Comparison of ENCODE assay signal across 5 fruit fly cellular contexts in genomic region chr2L:9918020-9918959, dm6.
TF ChIP-seq lines count a peak whose summit lies in the region.

Gene CG5885 (minus strand): TSS chr2L:9918330.
Gene CG4598 (plus strand): TSS chr2L:9918618.

- TF ChIP-seq CTCF in whole organism, embryonic (GFP tag; optimal IDR thresholded peaks at IDR 0.05; lab: Kevin White, UChicago), result no peak

TF ChIP-seq in whole organism, adult, 20 proteins besides CTCF, POLR2A, EP300 and RAD21 (continues in another document):
- TF ChIP-seq tj (GFP tag; optimal IDR thresholded peaks at IDR 0.05; lab: Kevin White, UChicago) (peak; percentile 46), CG11617 (GFP tag; optimal IDR thresholded peaks at IDR 0.05; lab: Kevin White, UChicago) (peak; percentile 79), CG33017 (tag; optimal IDR thresholded peaks at IDR 0.05; lab: Kevin White, UChicago) (peak; percentile 77), CG12768 (GFP tag; optimal IDR thresholded peaks at IDR 0.05; lab: Kevin White, UChicago) (peak; percentile 77), cnc (optimal IDR thresholded peaks at IDR 0.05; lab: Kevin White, UChicago) (no peak), pad (GFP tag; optimal IDR thresholded peaks at IDR 0.05; lab: Kevin White, UChicago) (peak; percentile 23), CG5204 (GFP tag; optimal IDR thresholded peaks at IDR 0.05; lab: Kevin White, UChicago) (peak; percentile 63), CG14711 (tag; optimal IDR thresholded peaks at IDR 0.05; lab: Kevin White, UChicago) (peak; percentile 42), bab1 (GFP tag; optimal IDR thresholded peaks at IDR 0.05; lab: Kevin White, UChicago) (peak; percentile 45), Hr96 (GFP tag; optimal IDR thresholded peaks at IDR 0.05; lab: Kevin White, UChicago) (peak; percentile 62), kay (GFP tag; lab: Kevin White, UChicago; ENCODE audit: borderline replicate concordance) (no peak), cic (GFP tag; optimal IDR thresholded peaks at IDR 0.05; lab: Kevin White, UChicago) (peak; percentile 33), CG7045 (GFP tag; optimal IDR thresholded peaks at IDR 0.05; lab: Kevin White, UChicago) (peak; percentile 68), Clk (GFP tag; optimal IDR thresholded peaks at IDR 0.05; lab: Kevin White, UChicago) (peak; percentile 23), toe (GFP tag; optimal IDR thresholded peaks at IDR 0.05; lab: Kevin White, UChicago) (peak; percentile 76), CG1620 (GFP tag; optimal IDR thresholded peaks at IDR 0.05; lab: Kevin White, UChicago) (peak; percentile 60), Mnt (GFP tag; optimal IDR thresholded peaks at IDR 0.05; lab: Kevin White, UChicago) (peak; percentile 18), CG7101 (tag; optimal IDR thresholded peaks at IDR 0.05; lab: Kevin White, UChicago) (peak; percentile 70)

TF ChIP-seq in whole organism, embryonic, 481 proteins besides CTCF, POLR2A, EP300 and RAD21 (continues in another document):
- TF ChIP-seq rib (GFP tag; IDR thresholded peaks at IDR 0.05; lab: Robert Waterston, UW) (0 out of 2 replicates have a peak, but pooled peaks have one; percentile 34), Doc3 (GFP tag; IDR thresholded peaks at IDR 0.05; lab: Robert Waterston, UW; ENCODE audit: partially characterized antibody) (peak; percentile 59; the same call in 2 of the 3 replicates), Optix (GFP tag; IDR thresholded peaks at IDR 0.05; lab: Robert Waterston, UW) (peak; percentile 19; the same call in 1 of the 3 replicates), CG11456 (GFP tag; IDR thresholded peaks at IDR 0.05; lab: Robert Waterston, UW) (peak; percentile 63), slp2 (GFP tag; optimal IDR thresholded peaks at IDR 0.05; lab: Kevin White, UChicago) (no peak), Usf (GFP tag; optimal IDR thresholded peaks at IDR 0.05; lab: Kevin White, UChicago) (no peak), Mrtf (GFP tag; IDR thresholded peaks at IDR 0.05; lab: Robert Waterston, UW) (peak; percentile 65; the same call in 2 of the 3 replicates), Opbp (GFP tag; IDR thresholded peaks at IDR 0.05; lab: Robert Waterston, UW; ENCODE audit: partially characterized antibody) (peak; percentile 89), CG3847 (GFP tag; IDR thresholded peaks at IDR 0.05; lab: Robert Waterston, UW) (peak; percentile 59), dpn (GFP tag; optimal IDR thresholded peaks at IDR 0.05; lab: Kevin White, UChicago) (peak; percentile 38 to 74), maf-S (GFP tag; optimal IDR thresholded peaks at IDR 0.05; lab: Kevin White, UChicago) (peak; percentile 40), CG17385 (GFP tag; optimal IDR thresholded peaks at IDR 0.05; lab: Kevin White, UChicago) (peak; percentile 64), dysf (GFP tag; IDR thresholded peaks at IDR 0.05; lab: Robert Waterston, UW) (peak; percentile 72; the same call in 2 of the 3 replicates), gcm (GFP tag; optimal IDR thresholded peaks at IDR 0.05; lab: Kevin White, UChicago) (peak; percentile 38), lbe (GFP tag; optimal IDR thresholded peaks at IDR 0.05; lab: Kevin White, UChicago) (peak; percentile 53), dan (GFP tag; IDR thresholded peaks at IDR 0.05; lab: Robert Waterston, UW) (no peak), CG11695 (GFP tag; IDR thresholded peaks at IDR 0.05; lab: Robert Waterston, UW) (peak; percentile 66; the same call in 2 of the 3 replicates)

TF ChIP-seq in whole organism, prepupa, 60 proteins besides CTCF, POLR2A, EP300 and RAD21 (continues in another document):
- TF ChIP-seq CG16779 (tag; optimal IDR thresholded peaks at IDR 0.05; lab: Kevin White, UChicago), result peak; percentile 80
- peak; percentile 21 for TF ChIP-seq CG1621 (tag; optimal IDR thresholded peaks at IDR 0.05; lab: Kevin White, UChicago)
- TF ChIP-seq Eip75B (GFP tag; optimal IDR thresholded peaks at IDR 0.05; lab: Kevin White, UChicago), result peak; percentile 75
- peak; percentile 63 for TF ChIP-seq CG3032 (tag; optimal IDR thresholded peaks at IDR 0.05; lab: Kevin White, UChicago)
- TF ChIP-seq svp (GFP tag; lab: Kevin White, UChicago), result peak; percentile 76
- TF ChIP-seq Ets96B (tag; optimal IDR thresholded peaks at IDR 0.05; lab: Kevin White, UChicago), result peak; percentile 58
- peak; percentile 82 for TF ChIP-seq esn (GFP tag; optimal IDR thresholded peaks at IDR 0.05; lab: Kevin White, UChicago)
- peak; percentile 33 for TF ChIP-seq dac (GFP tag; optimal IDR thresholded peaks at IDR 0.05; lab: Kevin White, UChicago)
- peak; percentile 35 for TF ChIP-seq dsx (GFP tag; optimal IDR thresholded peaks at IDR 0.05; lab: Kevin White, UChicago; ENCODE audit: poor library complexity, severe bottlenecking)
- TF ChIP-seq CG8319 (GFP tag; optimal IDR thresholded peaks at IDR 0.05; lab: Kevin White, UChicago), result peak; percentile 48
- TF ChIP-seq CG7368 (GFP tag; optimal IDR thresholded peaks at IDR 0.05; lab: Kevin White, UChicago), result peak; percentile 50
- peak; percentile 79 for TF ChIP-seq CG34406 (GFP tag; optimal IDR thresholded peaks at IDR 0.05; lab: Kevin White, UChicago)
- TF ChIP-seq achi (GFP tag; optimal IDR thresholded peaks at IDR 0.05; lab: Kevin White, UChicago), result peak; percentile 100
- peak; percentile 7 for TF ChIP-seq CG6854 (GFP tag; optimal IDR thresholded peaks at IDR 0.05; lab: Kevin White, UChicago)
- peak; percentile 89 for TF ChIP-seq Hr4 (GFP tag; optimal IDR thresholded peaks at IDR 0.05; lab: Kevin White, UChicago)
- peak; percentile 29; the same call in 1 of the 2 replicates for TF ChIP-seq CG11294 (GFP tag; IDR thresholded peaks at IDR 0.05; lab: Robert Waterston, UW)
- peak; percentile 53 for TF ChIP-seq CG10669 (GFP tag; optimal IDR thresholded peaks at IDR 0.05; lab: Kevin White, UChicago)
- TF ChIP-seq net (GFP tag; optimal IDR thresholded peaks at IDR 0.05; lab: Kevin White, UChicago), result peak; percentile 87
- TF ChIP-seq Eip78C (GFP tag; lab: Kevin White, UChicago), result peak; percentile 84

TF ChIP-seq in whole organism, pupa, 21 proteins besides CTCF, POLR2A, EP300 and RAD21:
- TF ChIP-seq CG8301 (tag; optimal IDR thresholded peaks at IDR 0.05; lab: Kevin White, UChicago) (peak; percentile 63), CG34367 (tag; optimal IDR thresholded peaks at IDR 0.05; lab: Kevin White, UChicago) (peak; percentile 2), rn (GFP tag; IDR thresholded peaks at IDR 0.05; lab: Robert Waterston, UW) (no peak), CG4496 (GFP tag; IDR thresholded peaks at IDR 0.05; lab: Robert Waterston, UW) (peak; percentile 39), CG10348 (GFP tag; IDR thresholded peaks at IDR 0.05; lab: Robert Waterston, UW) (no peak), CG8159 (tag; optimal IDR thresholded peaks at IDR 0.05; lab: Kevin White, UChicago) (peak; percentile 63), gl (tag; optimal IDR thresholded peaks at IDR 0.05; lab: Kevin White, UChicago) (peak; percentile 81), CG14655 (GFP tag; optimal IDR thresholded peaks at IDR 0.05; lab: Kevin White, UChicago) (peak; percentile 78), fd96Ca (GFP tag; IDR thresholded peaks at IDR 0.05; lab: Robert Waterston, UW) (peak; percentile 43; the same call in 1 of the 3 replicates), Snoo (tag; optimal IDR thresholded peaks at IDR 0.05; lab: Kevin White, UChicago) (peak; percentile 44), CG15710 (tag; optimal IDR thresholded peaks at IDR 0.05; lab: Kevin White, UChicago) (peak; percentile 55), CG13204 (GFP tag; optimal IDR thresholded peaks at IDR 0.05; lab: Kevin White, UChicago) (peak; percentile 42), CG32121 (GFP tag; IDR thresholded peaks at IDR 0.05; lab: Robert Waterston, UW) (peak; percentile 76), EcR (GFP tag; optimal IDR thresholded peaks at IDR 0.05; lab: Kevin White, UChicago) (peak; percentile 10), CG9948 (tag; optimal IDR thresholded peaks at IDR 0.05; lab: Kevin White, UChicago) (peak; percentile 58), Pif1A (GFP tag; optimal IDR thresholded peaks at IDR 0.05; lab: Kevin White, UChicago) (peak; percentile 82), D1 (tag; optimal IDR thresholded peaks at IDR 0.05; lab: Kevin White, UChicago) (no peak), Ets98B (GFP tag; IDR thresholded peaks at IDR 0.05; lab: Robert Waterston, UW) (peak; percentile 78), CG17806 (tag; optimal IDR thresholded peaks at IDR 0.05; lab: Kevin White, UChicago) (peak; percentile 42), CG12605 (GFP tag; IDR thresholded peaks at IDR 0.05; lab: Robert Waterston, UW) (peak; percentile 80), Pif1B (GFP tag; optimal IDR thresholded peaks at IDR 0.05; lab: Kevin White, UChicago) (peak; percentile 69)

TF ChIP-seq in whole organism, wandering third instar larva, 38 proteins besides CTCF, POLR2A, EP300 and RAD21 (continues in another document):
- no peak for TF ChIP-seq pan (optimal IDR thresholded peaks at IDR 0.05; lab: Kevin White, UChicago)
- TF ChIP-seq CG9705 (GFP tag; optimal IDR thresholded peaks at IDR 0.05; lab: Kevin White, UChicago), result peak; percentile 31
- TF ChIP-seq Myc (optimal IDR thresholded peaks at IDR 0.05; lab: Kevin White, UChicago), result no peak
- peak; percentile 97 for TF ChIP-seq CrebA (GFP tag; optimal IDR thresholded peaks at IDR 0.05; lab: Kevin White, UChicago; ENCODE audit: borderline replicate concordance)
- peak; percentile 57 for TF ChIP-seq ey (GFP tag; optimal IDR thresholded peaks at IDR 0.05; lab: Kevin White, UChicago)
- peak in 1 of 2 experiments; percentile 83 for TF ChIP-seq foxo (GFP tag; optimal IDR thresholded peaks at IDR 0.05; lab: Kevin White, UChicago)
- no peak for TF ChIP-seq CG32264 (GFP tag; optimal IDR thresholded peaks at IDR 0.05; lab: Kevin White, UChicago)
- TF ChIP-seq Vsx2 (GFP tag; optimal IDR thresholded peaks at IDR 0.05; lab: Kevin White, UChicago; ENCODE audit: partially characterized antibody), result no peak
- TF ChIP-seq Mio (GFP tag; optimal IDR thresholded peaks at IDR 0.05; lab: Kevin White, UChicago), result no peak
- peak; percentile 19 for TF ChIP-seq dmrt93B (GFP tag; optimal IDR thresholded peaks at IDR 0.05; lab: Kevin White, UChicago)
- no peak for TF ChIP-seq GATAd (GFP tag; optimal IDR thresholded peaks at IDR 0.05; lab: Kevin White, UChicago)
- TF ChIP-seq N (GFP tag; optimal IDR thresholded peaks at IDR 0.05; lab: Kevin White, UChicago), result no peak
- peak; percentile 61 for TF ChIP-seq psq (GFP tag; optimal IDR thresholded peaks at IDR 0.05; lab: Kevin White, UChicago)
- peak; percentile 56 for TF ChIP-seq Hr83 (GFP tag; optimal IDR thresholded peaks at IDR 0.05; lab: Kevin White, UChicago; ENCODE audit: poor library complexity, severe bottlenecking)
- TF ChIP-seq Dfd (GFP tag; optimal IDR thresholded peaks at IDR 0.05; lab: Kevin White, UChicago), result no peak
- peak; percentile 47 for TF ChIP-seq sv (GFP tag; optimal IDR thresholded peaks at IDR 0.05; lab: Kevin White, UChicago)
- no peak for TF ChIP-seq brk (GFP tag; optimal IDR thresholded peaks at IDR 0.05; lab: Kevin White, UChicago)
- peak in 1 of 2 experiments; percentile 5 for TF ChIP-seq dl (GFP tag; optimal IDR thresholded peaks at IDR 0.05; lab: Kevin White, UChicago; ENCODE audit: insufficient read depth in 1 of 2, partially characterized antibody in 2 of 2)
- TF ChIP-seq woc (GFP tag; optimal IDR thresholded peaks at IDR 0.05; lab: Kevin White, UChicago), result peak; percentile 36
- TF ChIP-seq Hnf4 (GFP tag; optimal IDR thresholded peaks at IDR 0.05; lab: Kevin White, UChicago), result peak; percentile 86
- TF ChIP-seq rgr (GFP tag; optimal IDR thresholded peaks at IDR 0.05; lab: Kevin White, UChicago), result peak; percentile 61
- TF ChIP-seq sage (GFP tag; optimal IDR thresholded peaks at IDR 0.05; lab: Kevin White, UChicago), result peak; percentile 56
